Worm (Caenorhabditis elegans): ENCODE measurements around the gene evl-18.

The evl-18 gene

ce11 chrIII:3682869-3683403 is 51.9 kb downstream of the evl-18 start:
- TF ChIP-seq unc-120 (tag; optimal IDR thresholded peaks at IDR 0.05; ENCODE audit: poor library complexity, severe bottlenecking) (no peak), unc-39 (tag; optimal IDR thresholded peaks at IDR 0.05) (no peak), unc-62 (GFP tag; optimal IDR thresholded peaks at IDR 0.05) (no peak), drap-1 (GFP tag; optimal IDR thresholded peaks at IDR 0.05) (no peak), mab-5 (tag; optimal IDR thresholded peaks at IDR 0.05) (no peak), nhr-28 (tag; optimal IDR thresholded peaks at IDR 0.05) (no peak), nhr-76 (tag; optimal IDR thresholded peaks at IDR 0.05) (no peak), elt-1 (tag; optimal IDR thresholded peaks at IDR 0.05; ENCODE audit: borderline replicate concordance, insufficient read depth) (no peak), bed-3 (GFP tag; optimal IDR thresholded peaks at IDR 0.05) (no peak), pha-4 (tag; optimal IDR thresholded peaks at IDR 0.05) (no peak), ham-2 (GFP tag; optimal IDR thresholded peaks at IDR 0.05) (no peak)

ce11 chrIII:3681351-3681938 is 53.4 kb downstream of the evl-18 start:
- no peak for TF ChIP-seq lsy-2 (tag; optimal IDR thresholded peaks at IDR 0.05)
- no peak for TF ChIP-seq pha-4 (tag; optimal IDR thresholded peaks at IDR 0.05)
- no peak for TF ChIP-seq ztf-11 (tag; optimal IDR thresholded peaks at IDR 0.05)
- TF ChIP-seq drap-1 (GFP tag; optimal IDR thresholded peaks at IDR 0.05) = no peak
- TF ChIP-seq nhr-237 (tag; optimal IDR thresholded peaks at IDR 0.05) = no peak
- TF ChIP-seq nhr-28 (tag; optimal IDR thresholded peaks at IDR 0.05) = no peak
- no peak for TF ChIP-seq ceh-39 (tag; optimal IDR thresholded peaks at IDR 0.05)
- peak; percentile 55 for TF ChIP-seq ces-1 (GFP tag; optimal IDR thresholded peaks at IDR 0.05)
- no peak for TF ChIP-seq unc-120 (tag; optimal IDR thresholded peaks at IDR 0.05; ENCODE audit: poor library complexity, severe bottlenecking)
- TF ChIP-seq blmp-1 (tag; optimal IDR thresholded peaks at IDR 0.05) = peak; percentile 86
- no peak for TF ChIP-seq nhr-2 (tag; optimal IDR thresholded peaks at IDR 0.05)
- no peak for TF ChIP-seq bed-3 (GFP tag; optimal IDR thresholded peaks at IDR 0.05)
- TF ChIP-seq cnd-1 (tag; optimal IDR thresholded peaks at IDR 0.05) = no peak
- TF ChIP-seq M03D4.4 (tag; optimal IDR thresholded peaks at IDR 0.05) = no peak
- no peak for TF ChIP-seq elt-3 (tag; optimal IDR thresholded peaks at IDR 0.05)
- peak; percentile 26 for TF ChIP-seq mls-2 (tag; optimal IDR thresholded peaks at IDR 0.05)
- no peak for TF ChIP-seq sptf-1 (tag; optimal IDR thresholded peaks at IDR 0.05)
- no peak for TF ChIP-seq sem-2 (GFP tag; optimal IDR thresholded peaks at IDR 0.05)
- TF ChIP-seq zip-8 (tag; optimal IDR thresholded peaks at IDR 0.05) = no peak
- no peak for TF ChIP-seq mep-1 (tag; optimal IDR thresholded peaks at IDR 0.05)
- TF ChIP-seq unc-39 (tag; optimal IDR thresholded peaks at IDR 0.05) = no peak
- TF ChIP-seq nhr-12 (tag; optimal IDR thresholded peaks at IDR 0.05) = no peak
- no peak for TF ChIP-seq ceh-83 (GFP tag; optimal IDR thresholded peaks at IDR 0.05)
